Worm (Caenorhabditis elegans) whole organism, late embryonic: ENCODE results near the gene fbxa-69.

ENCODE experiments used
- F13H6.1 ChIP-seq: sonication (generic microtip); optimal IDR thresholded peaks from 2 replicates; lab custom pipeline; 2016; ENCODE audit warnings: missing genetic modification characterization, missing compliant biosample characterization
- ceh-45 ChIP-seq: fragments of 200-800 bp; sonication (Bioruptor generic); IDR thresholded peaks from 2 replicates; pipeline ENCODE4 v1.3.6; 2022; ENCODE audit warnings: missing genetic modification reagents, missing genetic modification characterization, missing compliant biosample characterization
- pat-9 ChIP-seq: fragments of 200-800 bp; sonication (Bioruptor generic); optimal IDR thresholded peaks from 2 replicates; lab custom pipeline; 2018; ENCODE audit warnings: mild to moderate bottlenecking, missing genetic modification characterization, moderate library complexity, missing compliant biosample characterization
- pqm-1 ChIP-seq: sonication (generic microtip); optimal IDR thresholded peaks from 2 replicates; lab custom pipeline; 2016; ENCODE audit warnings: missing genetic modification characterization, missing compliant biosample characterization
- tbx-2 ChIP-seq: sonication (generic microtip); optimal IDR thresholded peaks from 2 replicates; lab custom pipeline; 2016; ENCODE audit warnings: missing genetic modification characterization, missing compliant biosample characterization

DNA sequence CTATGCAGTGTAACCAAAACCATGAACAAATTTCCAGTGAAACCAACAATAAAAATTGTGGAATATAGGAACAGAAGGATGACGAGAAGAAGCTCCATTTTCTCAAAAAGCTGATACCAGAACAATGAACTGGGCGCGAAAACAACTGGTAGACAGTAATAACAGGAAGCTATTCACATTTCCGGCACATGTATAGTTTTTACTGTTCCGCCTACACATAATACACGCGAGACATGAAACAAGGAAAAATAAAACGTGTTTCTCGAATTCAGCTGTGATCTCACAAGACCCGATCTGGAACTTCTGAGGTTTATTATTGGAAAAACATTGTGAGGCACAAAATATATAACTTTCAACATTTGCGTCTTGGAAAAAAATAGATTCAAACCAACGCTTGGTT, 6.2 kb downstream of the fbxa-69 start, which contains the start of gene srsx-36:
- TF ChIP-seq tbx-2 (tag; lab: Kevin White, UChicago) (no peak), pqm-1 (tag; lab: Kevin White, UChicago) (no peak), pat-9 (no peak), ceh-45 (GFP tag; lab: Robert Waterston, UW) (no peak), F13H6.1 (tag; lab: Kevin White, UChicago) (no peak)
